Fruit fly (Drosophila melanogaster): ENCODE results near the gene CG12493.

DNA sequence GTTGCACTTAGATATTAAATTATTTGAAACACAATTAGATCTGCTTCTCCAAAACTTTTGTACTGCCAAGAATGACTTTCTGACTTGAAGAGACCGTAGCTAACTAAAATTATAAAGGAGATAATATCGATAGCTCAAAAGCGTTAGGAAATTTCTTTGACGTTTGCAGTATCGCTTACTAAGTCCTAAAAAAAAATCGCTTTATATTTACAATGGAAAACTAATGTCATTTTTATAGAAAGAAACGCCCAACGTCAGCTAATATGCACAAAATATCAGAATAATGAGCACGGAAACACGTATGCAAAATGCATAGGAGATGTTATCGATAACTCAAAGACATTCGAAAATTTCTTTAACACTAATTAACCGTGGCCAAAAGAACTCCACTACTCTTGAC, at the start of gene CG12493:
- no peak for TF ChIP-seq Blimp-1 (GFP tag; optimal IDR thresholded peaks at IDR 0.05)
- no peak for TF ChIP-seq Met (GFP tag; optimal IDR thresholded peaks at IDR 0.05)
